Fruit fly (Drosophila melanogaster): ENCODE results near the gene Gem4c.
"Not testable (repeated sequence)": the region's sequence is repeated elsewhere in the genome, so short reads cannot be mapped to it uniquely, and the experiment has no call there.

The Gem4c gene

dm6 chrX:3944743-3945142, at the start of gene Gem4c:
Gene Gem4c, plus strand, starts transcription at chrX:3945043.
- not testable (repeated sequence) for TF ChIP-seq noc (tag; optimal IDR thresholded peaks at IDR 0.05)

- no peak for TF ChIP-seq noc (tag; optimal IDR thresholded peaks at IDR 0.05)
Measured at dm6 chrX:3901926-3902325, 42.9 kb upstream of the Gem4c start.

dm6 chrX:3928520-3928919, 16.3 kb upstream of the Gem4c start:
- no peak for TF ChIP-seq noc (tag; optimal IDR thresholded peaks at IDR 0.05)

dm6 chrX:3930528-3931251, 14.2 kb upstream of the Gem4c start, which contains the start of gene CG42541:
Gene CG42541, minus strand, starts transcription at chrX:3930578.
- no peak for TF ChIP-seq noc (tag; optimal IDR thresholded peaks at IDR 0.05)

- no peak for TF ChIP-seq noc (tag; optimal IDR thresholded peaks at IDR 0.05)
Measured at dm6 chrX:3931669-3932068, 13.2 kb upstream of the Gem4c start.

dm6 chrX:3936174-3936573, 8.7 kb upstream of the Gem4c start, which contains the start of the genes CG2938 and Glos:
Gene CG2938, minus strand, starts transcription at chrX:3936469.
Gene Glos, plus strand, starts transcription at chrX:3936517.
- no peak for TF ChIP-seq noc (tag; optimal IDR thresholded peaks at IDR 0.05)

- TF ChIP-seq noc (tag; optimal IDR thresholded peaks at IDR 0.05) = not testable (repeated sequence)
Measured at dm6 chrX:3940547-3940946, 4.3 kb upstream of the Gem4c start, which contains the start of gene Gem4b. Gene Gem4b, plus strand, starts transcription at chrX:3940847.

dm6 chrX:3948889-3949288, 4.0 kb downstream of the Gem4c start, which contains the start of gene Vap33:
Gene Vap33, plus strand, starts transcription at chrX:3948975.
- TF ChIP-seq noc (tag; optimal IDR thresholded peaks at IDR 0.05) = no peak

dm6 chrX:3949409-3950178, 4.8 kb downstream of the Gem4c start:
- no peak for TF ChIP-seq noc (tag; optimal IDR thresholded peaks at IDR 0.05)

- no peak for TF ChIP-seq noc (tag; optimal IDR thresholded peaks at IDR 0.05)
Measured at dm6 chrX:3950199-3950645, 5.4 kb downstream of the Gem4c start.

- TF ChIP-seq noc (tag; optimal IDR thresholded peaks at IDR 0.05) = no peak
Measured at dm6 chrX:3964965-3965420, 20.1 kb downstream of the Gem4c start, which contains the start of gene lva. Gene lva, minus strand, starts transcription at chrX:3965327.

- no peak for TF ChIP-seq noc (tag; optimal IDR thresholded peaks at IDR 0.05)
Measured at dm6 chrX:3967613-3968012, 22.8 kb downstream of the Gem4c start.

dm6 chrX:3968346-3969044, 23.7 kb downstream of the Gem4c start, which contains the start of gene CG6428:
Gene CG6428, minus strand, starts transcription at chrX:3968655.
- TF ChIP-seq noc (tag; optimal IDR thresholded peaks at IDR 0.05) = peak; percentile 45

- no peak for TF ChIP-seq noc (tag; optimal IDR thresholded peaks at IDR 0.05)
Measured at dm6 chrX:3971250-3971649, 26.4 kb downstream of the Gem4c start, which contains the start of gene CG6414. Gene CG6414, minus strand, starts transcription at chrX:3971350.

All from whole organism, larva.